Worm (Caenorhabditis elegans) whole organism, L4 larva: ENCODE data around the gene zip-10.

Source experiments
- F26F4.8 ChIP-seq: fragments of 200-800 bp; sonication (Bioruptor generic); conservative IDR thresholded peaks from 2 replicates; pipeline ENCODE4 v1.3.6; 2022; ENCODE audit warnings: missing genetic modification characterization, missing compliant biosample characterization
- F44E2.7 ChIP-seq: fragments of 200-800 bp; sonication (Bioruptor generic); IDR thresholded peaks from 2 replicates; pipeline ENCODE4 v2.1.2; 2022; ENCODE audit warnings: missing genetic modification characterization, missing compliant biosample characterization
- F49E8.2 ChIP-seq: sonication (generic microtip); optimal IDR thresholded peaks from 2 replicates; lab custom pipeline; 2016; ENCODE audit warnings: missing compliant biosample characterization, mild to moderate bottlenecking, missing genetic modification characterization, borderline replicate concordance
- R02D3.7 ChIP-seq: fragments of 150-350 bp; sonication (generic microtip); optimal IDR thresholded peaks from 3 replicates; lab custom pipeline; 2014; ENCODE audit warnings: missing biosample characterization, missing genetic modification characterization
- Y105C5A.15 ChIP-seq: fragments of 200-800 bp; sonication (Bioruptor generic); IDR thresholded peaks from 2 replicates; pipeline ENCODE4 v1.3.6; 2022; ENCODE audit warnings: missing genetic modification characterization, missing compliant biosample characterization
- Y75B8A.6 ChIP-seq: fragments of 200-800 bp; sonication (Bioruptor generic); IDR thresholded peaks from 2 replicates; pipeline ENCODE4 v1.3.6; 2022; ENCODE audit warnings: missing genetic modification reagents, missing genetic modification characterization, missing compliant biosample characterization
- ZK546.5 ChIP-seq, 2 experiments: sonication (generic microtip); optimal IDR thresholded peaks; 2 replicates each; lab custom pipeline; 2017; ENCODE audit warnings: missing biosample characterization in 2 of 2, missing genetic modification characterization in 2 of 2
- aha-1 ChIP-seq: fragments of 150-350 bp; peaks from one replicate; lab custom pipeline; 2014; ENCODE audit warnings: missing biosample characterization, missing genetic modification characterization
- aly-2 ChIP-seq: sonication (generic microtip); optimal IDR thresholded peaks from 2 replicates; lab custom pipeline; 2018; ENCODE audit warnings: missing biosample characterization, missing genetic modification characterization
- ama-1 ChIP-seq: fragments of 150-350 bp; optimal IDR thresholded peaks from 2 replicates; lab custom pipeline; 2014; ENCODE audit warnings: inconsistent platforms, mixed read lengths
- arid-1 ChIP-seq: fragments of 200-800 bp; sonication (Bioruptor generic); conservative IDR thresholded peaks from 2 replicates; pipeline ENCODE4 v1.3.6; 2022; ENCODE audit warnings: missing genetic modification reagents, missing genetic modification characterization, missing compliant biosample characterization
- attf-4 ChIP-seq: sonication (generic microtip); optimal IDR thresholded peaks from 3 replicates; lab custom pipeline; 2017; ENCODE audit warnings: missing biosample characterization, missing genetic modification characterization
- ceh-28 ChIP-seq: fragments of 150-350 bp; optimal IDR thresholded peaks from 2 replicates; lab custom pipeline; 2014; ENCODE audit warnings: missing biosample characterization, missing genetic modification reagents, missing genetic modification characterization
- ceh-62 ChIP-seq: sonication (generic microtip); optimal IDR thresholded peaks from 2 replicates; lab custom pipeline; 2017; ENCODE audit warnings: missing biosample characterization, missing genetic modification characterization
- ctbp-1 ChIP-seq: fragments of 200-800 bp; sonication (Bioruptor generic); IDR thresholded peaks from 2 replicates; pipeline ENCODE4 v1.3.6; 2022; ENCODE audit warnings: missing genetic modification reagents, missing genetic modification characterization, missing compliant biosample characterization
- daf-16 ChIP-seq, 3 experiments: sonication (generic microtip); optimal IDR thresholded peaks; 2 replicates each; lab custom pipeline; 2016 to 2017; ENCODE audit warnings: missing genetic modification characterization in 3 of 3, missing genetic modification reagents in 3 of 3, mild to moderate bottlenecking in 2 of 3, missing compliant biosample characterization in 2 of 3, missing biosample characterization in 1 of 3, moderate library complexity in 1 of 3
- daf-8 ChIP-seq: fragments of 200-800 bp; sonication (Bioruptor generic); IDR thresholded peaks from 2 replicates; pipeline ENCODE4 v1.3.6; 2022; ENCODE audit warnings: missing genetic modification characterization, missing compliant biosample characterization
- dmd-6 ChIP-seq: fragments of 200-800 bp; sonication (Bioruptor generic); IDR thresholded peaks from 2 replicates; pipeline ENCODE4 v1.3.6; 2022; ENCODE audit warnings: missing genetic modification reagents, missing genetic modification characterization, missing compliant biosample characterization
- dmd-8 ChIP-seq: fragments of 200-800 bp; sonication (Bioruptor generic); IDR thresholded peaks from 2 replicates; pipeline ENCODE4 v1.3.6; 2022; ENCODE audit warnings: missing genetic modification characterization, missing compliant biosample characterization
- dpl-1 ChIP-seq: fragments of 150-350 bp; optimal IDR thresholded peaks from 2 replicates; lab custom pipeline; 2014; ENCODE audit warnings: missing biosample characterization, missing genetic modification reagents, missing genetic modification characterization
- duxl-1 ChIP-seq: sonication (generic microtip); optimal IDR thresholded peaks from 2 replicates; lab custom pipeline; 2016; ENCODE audit warnings: mild to moderate bottlenecking, missing genetic modification characterization, moderate library complexity, missing compliant biosample characterization; ENCODE audit not compliant: poor library complexity
- dve-1 ChIP-seq: sonication (generic microtip); optimal IDR thresholded peaks from 2 replicates; lab custom pipeline; 2017; ENCODE audit warnings: antibody characterized with exemption, mild to moderate bottlenecking, missing genetic modification characterization, missing compliant biosample characterization; ENCODE audit not compliant: insufficient read depth
- egl-43 ChIP-seq: fragments of 200-800 bp; sonication (Bioruptor generic); IDR thresholded peaks from 2 replicates; pipeline ENCODE4 v1.3.6; 2022; ENCODE audit warnings: missing genetic modification reagents, missing genetic modification characterization, missing compliant biosample characterization
- fos-1 ChIP-seq: fragments of 150-350 bp; optimal IDR thresholded peaks from 2 replicates; lab custom pipeline; 2014; ENCODE audit warnings: missing biosample characterization, missing genetic modification characterization
- gei-8 ChIP-seq: fragments of 200-800 bp; sonication (Bioruptor generic); optimal IDR thresholded peaks from 2 replicates; lab custom pipeline; 2018; ENCODE audit warnings: mild to moderate bottlenecking, missing genetic modification characterization, missing compliant biosample characterization
- hlh-30 ChIP-seq: sonication (generic microtip); optimal IDR thresholded peaks from 2 replicates; lab custom pipeline; 2017; ENCODE audit warnings: antibody characterized with exemption, mild to moderate bottlenecking, missing genetic modification characterization, missing compliant biosample characterization; ENCODE audit not compliant: insufficient read depth
- jun-1 ChIP-seq: fragments of 150-350 bp; optimal IDR thresholded peaks from 2 replicates; lab custom pipeline; 2014; ENCODE audit warnings: missing biosample characterization, missing genetic modification reagents, missing genetic modification characterization
- lin-1 ChIP-seq: fragments of 200-800 bp; sonication (Bioruptor generic); IDR thresholded peaks from 2 replicates; pipeline ENCODE4 v1.3.6; 2022; ENCODE audit warnings: missing genetic modification reagents, missing genetic modification characterization, missing compliant biosample characterization
- lin-15B ChIP-seq: fragments of 150-350 bp; sonication (generic microtip); optimal IDR thresholded peaks from 3 replicates; lab custom pipeline; 2014; ENCODE audit warnings: missing biosample characterization, missing genetic modification characterization
- lin-39 ChIP-seq: fragments of 150-350 bp; optimal IDR thresholded peaks from 2 replicates; lab custom pipeline; 2014; ENCODE audit warnings: missing biosample characterization, missing genetic modification reagents, missing genetic modification characterization
- mdl-1 ChIP-seq, 2 experiments: fragments of 150-350 bp in 1 of 2; sonication (generic microtip) in 1 of 2; optimal IDR thresholded peaks; 2 replicates each; lab custom pipeline; 2014 to 2017; ENCODE audit warnings: missing biosample characterization in 2 of 2, missing genetic modification characterization in 2 of 2
- mep-1 ChIP-seq: fragments of 150-350 bp; sonication (generic microtip); optimal IDR thresholded peaks from 3 replicates; lab custom pipeline; 2014; ENCODE audit warnings: missing biosample characterization, missing genetic modification characterization
- mes-2 ChIP-seq: sonication (generic microtip); optimal IDR thresholded peaks from 2 replicates; lab custom pipeline; 2016; ENCODE audit warnings: missing genotype, mild to moderate bottlenecking, missing genetic modification characterization, missing compliant biosample characterization; ENCODE audit not compliant: poor library complexity, severe bottlenecking
- mxl-2 ChIP-seq: fragments of 200-800 bp; sonication (Bioruptor generic); conservative IDR thresholded peaks from 2 replicates; pipeline ENCODE4 v1.3.6; 2022; ENCODE audit warnings: missing genetic modification reagents, missing genetic modification characterization, missing compliant biosample characterization
- nhr-102 ChIP-seq: sonication (generic microtip); optimal IDR thresholded peaks from 2 replicates; lab custom pipeline; 2016; ENCODE audit warnings: mild to moderate bottlenecking, missing genetic modification characterization, moderate library complexity, missing compliant biosample characterization
- nhr-237 ChIP-seq: sonication (generic microtip); optimal IDR thresholded peaks from 2 replicates; lab custom pipeline; 2017; ENCODE audit warnings: missing biosample characterization, missing genetic modification characterization
- nhr-41 ChIP-seq: fragments of 200-800 bp; sonication (Bioruptor generic); IDR thresholded peaks from 2 replicates; pipeline ENCODE4 v1.3.6; 2022; ENCODE audit warnings: missing genetic modification reagents, missing genetic modification characterization, missing compliant biosample characterization
- nhr-6 ChIP-seq: fragments of 150-350 bp; optimal IDR thresholded peaks from 2 replicates; lab custom pipeline; 2014; ENCODE audit warnings: missing biosample characterization, missing genetic modification characterization
- pha-4 ChIP-seq, 2 experiments: fragments of 150-350 bp in 1 of 2; fragments of 200-800 bp in 1 of 2; sonication (Bioruptor generic) in 1 of 2; IDR thresholded peaks in 1 of 2; optimal IDR thresholded peaks in 1 of 2; 2 replicates each; pipeline versions ENCODE4 v1.3.6 to Lab custom; 2014 to 2022; ENCODE audit warnings: missing genetic modification characterization in 2 of 2, missing genetic modification reagents in 2 of 2, missing biosample characterization in 1 of 2, missing compliant biosample characterization in 1 of 2
- php-3 ChIP-seq: fragments of 200-800 bp; sonication (Bioruptor generic); IDR thresholded peaks from 2 replicates; pipeline ENCODE4 v1.3.6; 2022; ENCODE audit warnings: missing genetic modification reagents, missing genetic modification characterization, missing compliant biosample characterization
- set-16 ChIP-seq: fragments of 200-800 bp; sonication (Bioruptor generic); IDR thresholded peaks from 2 replicates; pipeline ENCODE4 v1.3.6; 2022; ENCODE audit warnings: missing genetic modification reagents, missing genetic modification characterization, missing compliant biosample characterization
- skn-1 ChIP-seq: fragments of 150-350 bp; optimal IDR thresholded peaks from 2 replicates; lab custom pipeline; 2014; ENCODE audit warnings: missing biosample characterization, missing genetic modification characterization
- spr-1 ChIP-seq: sonication (generic microtip); optimal IDR thresholded peaks from 2 replicates; lab custom pipeline; 2016; ENCODE audit warnings: mild to moderate bottlenecking, missing genetic modification characterization, missing compliant biosample characterization
- spr-3 ChIP-seq: fragments of 200-800 bp; sonication (Bioruptor generic); optimal IDR thresholded peaks from 2 replicates; lab custom pipeline; 2018; ENCODE audit warnings: mild to moderate bottlenecking, missing genetic modification characterization, missing compliant biosample characterization
- tag-97 ChIP-seq: fragments of 200-800 bp; sonication (Bioruptor generic); IDR thresholded peaks from 2 replicates; pipeline ENCODE4 v1.3.6; 2022; ENCODE audit warnings: missing genetic modification characterization, missing compliant biosample characterization
- unc-130 ChIP-seq: sonication (generic microtip); optimal IDR thresholded peaks from 2 replicates; lab custom pipeline; 2016; ENCODE audit warnings: missing genetic modification reagents, missing genetic modification characterization, missing compliant biosample characterization
- vab-7 ChIP-seq: fragments of 200-800 bp; sonication (Bioruptor generic); IDR thresholded peaks from 2 replicates; pipeline ENCODE4 v1.3.6; 2022; ENCODE audit warnings: missing genetic modification reagents, missing genetic modification characterization, missing compliant biosample characterization
- zag-1 ChIP-seq: fragments of 150-350 bp; optimal IDR thresholded peaks from 2 replicates; lab custom pipeline; 2014; ENCODE audit warnings: missing biosample characterization, missing genetic modification characterization
- zfp-3 ChIP-seq: fragments of 200-800 bp; sonication (Bioruptor generic); conservative IDR thresholded peaks from 2 replicates; pipeline ENCODE4 v1.3.6; 2022; ENCODE audit warnings: missing genetic modification reagents, missing genetic modification characterization, missing compliant biosample characterization
- zip-11 ChIP-seq: fragments of 200-800 bp; sonication (Bioruptor generic); IDR thresholded peaks from 2 replicates; pipeline ENCODE4 v1.3.6; 2022; ENCODE audit warnings: missing genetic modification characterization, missing compliant biosample characterization
- ztf-7 ChIP-seq: fragments of 150-350 bp; optimal IDR thresholded peaks from 2 replicates; lab custom pipeline; 2014; ENCODE audit warnings: missing biosample characterization, missing genetic modification characterization

zip-10 gene

DNA sequence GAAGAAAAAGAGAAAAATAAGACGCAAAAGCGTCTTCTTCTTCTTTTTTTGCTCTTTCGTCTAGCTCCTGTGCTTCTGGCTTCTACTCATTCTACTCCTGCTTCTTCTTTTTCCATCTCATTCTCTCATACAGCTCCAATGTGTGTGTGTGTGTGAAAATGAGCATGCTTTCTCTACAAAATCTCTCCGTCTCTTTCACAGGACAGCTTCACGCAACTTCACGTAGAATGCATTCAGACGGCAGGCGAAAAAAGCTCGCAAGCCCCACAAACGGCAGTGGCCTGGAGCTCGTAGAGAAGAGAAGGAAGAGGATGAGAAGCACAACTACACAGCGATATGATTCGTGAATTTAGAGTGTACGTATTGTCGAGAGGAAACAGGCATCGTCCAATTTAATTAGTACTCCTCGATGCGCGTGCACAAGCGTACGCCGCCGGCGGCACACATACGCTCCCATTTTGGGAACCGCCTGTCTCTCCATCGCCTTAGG, 9.2 kb downstream of the zip-10 start:
- TF ChIP-seq gei-8 (GFP tag; lab: Kevin White, UChicago), result no peak
- peak; percentile 85 for TF ChIP-seq ctbp-1 (GFP tag; lab: Robert Waterston, UW)
- peak in 1 of 2 experiments; percentile 74 for TF ChIP-seq mdl-1 (tag; optimal IDR thresholded peaks at IDR 0.05; lab: Kevin White, UChicago)
- no peak for TF ChIP-seq aly-2 (tag; lab: Kevin White, UChicago)
- TF ChIP-seq aha-1, result peak; percentile 98
- 0 out of 2 replicates have a peak, but pooled peaks have one; percentile 24 for TF ChIP-seq vab-7 (GFP tag; lab: Robert Waterston, UW)
- TF ChIP-seq jun-1 (tag; lab: Kevin White, UChicago), result no peak
- no peak for TF ChIP-seq unc-130
- TF ChIP-seq zfp-3 (GFP tag; lab: Robert Waterston, UW), result no peak
- no peak; the same call in 1 of the 2 replicates for TF ChIP-seq arid-1
- no peak for TF ChIP-seq set-16 (GFP tag; lab: Robert Waterston, UW)
- peak; percentile 61 for TF ChIP-seq hlh-30 (tag; lab: Kevin White, UChicago)
- no peak for TF ChIP-seq fos-1 (tag; lab: Kevin White, UChicago)
- TF ChIP-seq dpl-1 (GFP tag; lab: Kevin White, UChicago), result no peak
- no peak for TF ChIP-seq dmd-8 (GFP tag; lab: Robert Waterston, UW)
- no peak for TF ChIP-seq ztf-7 (tag; lab: Kevin White, UChicago)
- TF ChIP-seq nhr-237 (tag; lab: Kevin White, UChicago), result no peak
- no peak for TF ChIP-seq ceh-28 (tag; lab: Kevin White, UChicago)
- no peak for TF ChIP-seq Y105C5A.15 (GFP tag; lab: Robert Waterston, UW)
- TF ChIP-seq spr-1 (tag; lab: Kevin White, UChicago), result no peak
- TF ChIP-seq daf-16 (GFP tag; optimal IDR thresholded peaks at IDR 0.05; lab: Kevin White, UChicago), result no peak
- no peak for TF ChIP-seq daf-16 (tag; optimal IDR thresholded peaks at IDR 0.05; lab: Kevin White, UChicago)
- TF ChIP-seq lin-15B (tag; lab: Kevin White, UChicago), result no peak
- no peak for TF ChIP-seq ceh-62 (tag; lab: Kevin White, UChicago)
- no peak for TF ChIP-seq nhr-41 (GFP tag; lab: Robert Waterston, UW)
- TF ChIP-seq R02D3.7 (tag; lab: Kevin White, UChicago), result no peak
- no peak for TF ChIP-seq ZK546.5 (tag; optimal IDR thresholded peaks at IDR 0.05; lab: Kevin White, UChicago)
- no peak for TF ChIP-seq lin-1 (GFP tag; lab: Robert Waterston, UW)
- no peak for TF ChIP-seq php-3 (GFP tag; lab: Robert Waterston, UW)
- TF ChIP-seq egl-43 (GFP tag; lab: Robert Waterston, UW), result peak; percentile 61; the same call in 1 of the 2 replicates
- TF ChIP-seq tag-97 (GFP tag; lab: Robert Waterston, UW), result no peak
- TF ChIP-seq mep-1 (tag; lab: Kevin White, UChicago), result peak; percentile 70
- TF ChIP-seq nhr-102 (tag; lab: Kevin White, UChicago), result no peak
- TF ChIP-seq spr-3 (GFP tag; lab: Kevin White, UChicago), result no peak
- TF ChIP-seq duxl-1, result no peak
- TF ChIP-seq nhr-6 (tag; lab: Kevin White, UChicago), result no peak
- no peak for TF ChIP-seq ama-1 (lab: Kevin White, UChicago)
- no peak for TF ChIP-seq Y75B8A.6
- TF ChIP-seq dve-1 (tag; lab: Kevin White, UChicago), result no peak
- no peak for TF ChIP-seq attf-4
- TF ChIP-seq dmd-6 (GFP tag; lab: Robert Waterston, UW), result no peak; the same call in 1 of the 2 replicates
- 0 out of 2 replicates have a peak, but pooled peaks have one; percentile 7 for TF ChIP-seq pha-4 (GFP tag; IDR thresholded peaks at IDR 0.05; lab: Robert Waterston, UW)
- no peak for TF ChIP-seq pha-4 (tag; optimal IDR thresholded peaks at IDR 0.05; lab: Kevin White, UChicago)
- TF ChIP-seq F49E8.2 (tag; lab: Kevin White, UChicago), result no peak
- TF ChIP-seq lin-39 (tag; lab: Kevin White, UChicago), result no peak
- TF ChIP-seq F26F4.8 (GFP tag; lab: Robert Waterston, UW), result no peak
- TF ChIP-seq mxl-2 (GFP tag; lab: Robert Waterston, UW), result no peak
- TF ChIP-seq skn-1, result no peak
- no peak for TF ChIP-seq zag-1 (tag; lab: Kevin White, UChicago)
- no peak for TF ChIP-seq daf-8 (GFP tag; lab: Robert Waterston, UW)
- no peak for TF ChIP-seq zip-11
- no peak for TF ChIP-seq mes-2
- TF ChIP-seq F44E2.7 (GFP tag; lab: Robert Waterston, UW), result no peak
